Worm (Caenorhabditis elegans): ENCODE measurements around the gene Y62E10A.6.

ce11 chrIV:13389237-13389636 is 17.4 kb downstream of the Y62E10A.6 start:
- no peak for TF ChIP-seq elt-1 (tag; optimal IDR thresholded peaks at IDR 0.05; ENCODE audit: borderline replicate concordance, insufficient read depth)
- TF ChIP-seq snpc-4 (tag; optimal IDR thresholded peaks at IDR 0.05) = no peak
- no peak for TF ChIP-seq nhr-237 (tag; optimal IDR thresholded peaks at IDR 0.05)
- no peak for TF ChIP-seq mep-1 (tag; optimal IDR thresholded peaks at IDR 0.05)
- no peak for TF ChIP-seq hlh-1 (tag; optimal IDR thresholded peaks at IDR 0.05)
- TF ChIP-seq nhr-28 (tag; optimal IDR thresholded peaks at IDR 0.05) = no peak
- TF ChIP-seq lin-13 (tag; optimal IDR thresholded peaks at IDR 0.05) = no peak
